Worm (Caenorhabditis elegans): ENCODE data around the gene F21A3.2.

F21A3.2 gene

DNA sequence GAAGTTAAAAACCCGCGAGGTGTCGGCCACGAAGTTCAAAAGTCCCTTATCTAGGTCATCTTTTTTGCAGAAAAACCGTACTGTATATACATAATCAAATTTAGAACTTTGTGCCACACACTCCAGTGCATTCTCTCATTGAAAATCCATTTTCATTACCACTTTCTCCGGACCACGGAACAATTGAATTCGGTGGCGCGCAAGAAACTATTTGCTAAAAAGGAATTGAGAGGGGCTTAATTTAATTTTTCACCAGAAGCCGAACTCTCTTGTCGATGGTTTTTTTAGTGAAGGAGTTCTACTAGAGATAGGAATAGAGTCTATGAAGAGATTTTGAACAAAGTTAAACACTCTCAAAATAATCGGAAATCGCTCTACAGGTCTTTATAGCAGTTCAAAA lies 13.9 kb downstream of the F21A3.2 start:
- TF ChIP-seq T26A8.4 (GFP tag; IDR thresholded peaks at IDR 0.05) = 0 out of 2 replicates have a peak, but pooled peaks have one; percentile 15
- TF ChIP-seq zag-1 (tag; optimal IDR thresholded peaks at IDR 0.05) = no peak
- TF ChIP-seq aha-1 (tag) = peak; percentile 56
- no peak for TF ChIP-seq hlh-11 (tag; optimal IDR thresholded peaks at IDR 0.05)

DNA sequence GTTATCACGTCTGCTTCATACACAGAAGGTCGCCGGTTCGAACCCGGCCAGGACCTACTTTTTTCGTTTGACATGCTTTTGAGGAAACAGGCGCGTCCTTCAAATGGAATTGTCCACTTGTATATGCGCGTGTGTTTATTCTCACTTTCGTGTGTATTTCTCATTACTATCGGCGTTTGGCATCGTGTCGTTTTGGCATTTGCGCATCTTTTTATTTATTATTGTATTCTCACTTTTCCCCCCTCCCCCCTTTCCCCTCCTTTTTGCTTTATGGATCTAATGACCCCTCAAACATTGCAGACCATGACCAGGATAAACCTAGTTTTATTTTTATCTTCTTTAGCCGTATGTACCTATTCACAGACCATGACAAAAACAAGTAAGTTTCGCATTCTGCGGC lies 16.4 kb downstream of the F21A3.2 start, which contains the start of gene F21A3.3:
TSS of gene F21A3.3 (plus strand) at position 301 of the 400 bp plus-strand sequence.
- TF ChIP-seq aha-1 (tag) (peak; percentile 86), nhr-10 (tag; optimal IDR thresholded peaks at IDR 0.05) (no peak)

DNA sequence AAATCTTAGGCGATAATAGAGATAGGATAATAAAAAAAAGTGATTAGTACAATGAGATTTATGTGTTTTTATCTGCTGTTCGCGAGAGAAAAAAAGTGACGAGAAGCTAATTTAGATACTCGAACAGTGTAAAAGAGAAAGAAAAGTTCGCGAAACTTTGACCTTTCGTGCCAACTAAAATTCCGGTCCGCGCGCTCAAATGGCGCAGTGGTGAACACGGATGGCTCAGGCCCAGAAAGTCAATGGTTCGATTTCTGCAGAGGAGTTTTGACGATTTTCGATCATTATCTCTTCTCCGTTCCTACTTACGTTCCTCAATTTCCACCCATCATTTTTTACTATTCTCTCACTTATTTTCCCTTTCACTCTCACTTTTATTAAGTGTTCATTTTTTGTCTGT lies 17.3 kb downstream of the F21A3.2 start:
- TF ChIP-seq daf-12 (tag; optimal IDR thresholded peaks at IDR 0.05) (no peak), ZK337.2 (GFP tag; IDR thresholded peaks at IDR 0.05) (no peak), rbr-2 (tag; optimal IDR thresholded peaks at IDR 0.05) (no peak), zag-1 (tag; optimal IDR thresholded peaks at IDR 0.05) (no peak), vab-7 (GFP tag; IDR thresholded peaks at IDR 0.05) (no peak), unc-130 (GFP tag; optimal IDR thresholded peaks at IDR 0.05) (no peak), fkh-10 (GFP tag; optimal IDR thresholded peaks at IDR 0.05) (no peak), nhr-76 (tag; optimal IDR thresholded peaks at IDR 0.05) (no peak), lin-38 (GFP tag; IDR thresholded peaks at IDR 0.05) (no peak), daf-19 (GFP tag; conservative IDR thresholded peaks at IDR 0.05) (no peak), aha-1 (tag) (no peak), Y75B8A.6 (GFP tag; IDR thresholded peaks at IDR 0.05) (no peak), madf-9 (GFP tag; conservative IDR thresholded peaks at IDR 0.05) (no peak), zfp-3 (GFP tag; conservative IDR thresholded peaks at IDR 0.05) (no peak), F44E2.7 (GFP tag; IDR thresholded peaks at IDR 0.05) (no peak)

DNA sequence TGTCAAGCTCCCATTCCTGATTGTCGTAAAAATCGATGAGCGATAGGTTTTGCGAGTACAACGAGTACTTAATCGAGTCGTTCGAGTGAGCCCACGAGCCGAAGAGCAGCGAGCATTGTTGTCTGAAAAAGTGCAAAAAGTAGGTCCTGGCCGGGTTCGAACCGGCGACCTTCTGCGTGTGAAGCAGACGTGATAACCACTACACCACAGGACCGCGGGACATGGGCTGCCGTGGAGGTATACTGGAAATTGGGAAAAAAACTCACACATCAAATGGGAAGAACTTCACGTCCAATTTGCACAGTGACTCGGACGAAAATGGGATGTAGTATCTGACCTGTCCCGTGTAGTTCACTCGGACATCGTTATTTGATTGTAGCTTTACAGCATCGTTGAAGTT lies 18.4 kb downstream of the F21A3.2 start:
- TF ChIP-seq tag-97 (GFP tag; IDR thresholded peaks at IDR 0.05) (no peak), lim-7 (GFP tag; IDR thresholded peaks at IDR 0.05) (peak; percentile 52; the same call in 1 of the 2 replicates), nhr-102 (tag; optimal IDR thresholded peaks at IDR 0.05) (no peak), Y105C5A.15 (GFP tag; IDR thresholded peaks at IDR 0.05) (0 out of 2 replicates have a peak, but pooled peaks have one; percentile 19), lin-1 (GFP tag; IDR thresholded peaks at IDR 0.05) (no peak; the same call in 1 of the 2 replicates), T26A8.4 (GFP tag; IDR thresholded peaks at IDR 0.05) (peak; percentile 36; the same call in 1 of the 2 replicates), fos-1 (tag; optimal IDR thresholded peaks at IDR 0.05) (no peak), ceh-28 (tag; optimal IDR thresholded peaks at IDR 0.05) (no peak), mes-2 (tag; optimal IDR thresholded peaks at IDR 0.05; ENCODE audit: poor library complexity, severe bottlenecking) (peak; percentile 34), F37D6.2 (tag; optimal IDR thresholded peaks at IDR 0.05) (no peak), nhr-237 (tag; optimal IDR thresholded peaks at IDR 0.05) (no peak), D1046.2 (GFP tag; IDR thresholded peaks at IDR 0.05) (peak; percentile 88), unc-39 (tag; optimal IDR thresholded peaks at IDR 0.05) (no peak), mxl-2 (GFP tag; conservative IDR thresholded peaks at IDR 0.05) (0 out of 2 replicates have a peak, but pooled peaks have one; percentile 36), F49E8.2 (tag; optimal IDR thresholded peaks at IDR 0.05; ENCODE audit: borderline replicate concordance) (no peak), nhr-48 (tag; optimal IDR thresholded peaks at IDR 0.05) (no peak), nhr-11 (tag; optimal IDR thresholded peaks at IDR 0.05) (no peak), T20F7.1 (GFP tag; optimal IDR thresholded peaks at IDR 0.05) (no peak), nhr-25 (tag; optimal IDR thresholded peaks at IDR 0.05; ENCODE audit: borderline replicate concordance, insufficient read depth) (no peak), nhr-77 (tag; optimal IDR thresholded peaks at IDR 0.05) (no peak), madf-9 (GFP tag; conservative IDR thresholded peaks at IDR 0.05) (peak; percentile 52; the same call in 1 of the 2 replicates), vab-7 (GFP tag; IDR thresholded peaks at IDR 0.05) (peak; percentile 59), daf-8 (GFP tag; IDR thresholded peaks at IDR 0.05) (no peak), hlh-30 (tag; optimal IDR thresholded peaks at IDR 0.05; ENCODE audit: insufficient read depth) (peak; percentile 18), nhr-42 (GFP tag; IDR thresholded peaks at IDR 0.05) (no peak), pha-4 (GFP tag; IDR thresholded peaks at IDR 0.05) (no peak), pha-4 (tag; optimal IDR thresholded peaks at IDR 0.05) (no peak), Y48G9A.11 (GFP tag; IDR thresholded peaks at IDR 0.05) (peak; percentile 31; the same call in 1 of the 2 replicates), ceh-62 (tag; optimal IDR thresholded peaks at IDR 0.05) (no peak), unc-62 (GFP tag; optimal IDR thresholded peaks at IDR 0.05 in 1 of 2) (peak in 1 of 2 experiments; percentile 31), unc-62 (tag; optimal IDR thresholded peaks at IDR 0.05) (no peak), F10B5.3 (tag; optimal IDR thresholded peaks at IDR 0.05) (no peak)
